Fruit fly (Drosophila melanogaster): ENCODE data around the gene CG8136.
A peak's percentile ranks its signal among the peaks of the same experiment; 100 is the strongest.

DNA sequence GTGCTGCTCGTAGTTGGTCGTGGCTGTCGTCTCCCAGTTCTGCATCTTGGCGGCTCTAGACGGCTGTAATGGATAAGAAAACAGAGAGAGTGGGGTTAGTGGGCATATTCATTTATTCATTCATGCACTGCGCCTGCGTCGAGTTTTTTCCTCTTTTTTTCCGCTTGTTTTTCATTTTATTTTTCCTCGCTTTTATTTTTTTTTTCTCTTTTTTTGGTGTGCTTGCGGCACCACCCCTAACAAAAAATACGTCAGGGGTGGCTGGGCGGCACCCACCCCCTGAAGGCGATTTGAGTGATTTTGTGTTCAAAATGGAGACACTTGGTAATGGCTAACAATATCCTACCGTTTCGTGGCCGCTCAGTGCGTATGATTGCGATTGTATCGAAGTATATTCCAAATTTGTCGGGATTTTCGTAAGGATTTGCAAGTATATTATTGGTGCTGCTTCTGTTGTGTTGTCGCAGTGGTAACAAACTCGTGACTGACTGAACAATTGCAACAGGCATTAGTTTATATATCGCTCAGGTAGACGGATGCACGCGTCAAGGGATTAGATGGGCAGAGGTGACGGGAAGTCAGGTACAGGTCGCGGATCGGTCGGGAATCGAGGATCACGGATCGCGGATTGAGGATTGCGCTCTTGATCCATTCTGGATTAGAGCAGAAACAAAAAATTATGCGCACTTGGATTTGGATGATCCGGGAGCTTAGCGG is 26.9 kb upstream of the CG8136 start:
- TF ChIP-seq Sox15 (GFP tag; optimal IDR thresholded peaks at IDR 0.05), result no peak
- peak; percentile 64 for TF ChIP-seq OdsH (GFP tag; optimal IDR thresholded peaks at IDR 0.05)
- TF ChIP-seq CG6808 (GFP tag; optimal IDR thresholded peaks at IDR 0.05), result peak; percentile 86
- TF ChIP-seq Gug (GFP tag; IDR thresholded peaks at IDR 0.05), result peak; percentile 80
- TF ChIP-seq CG9139 (GFP tag; optimal IDR thresholded peaks at IDR 0.05), result peak; percentile 95
- TF ChIP-seq CG8632 (GFP tag; optimal IDR thresholded peaks at IDR 0.05), result peak; percentile 73
